Worm (Caenorhabditis elegans): ENCODE data around the gene fbxb-63.

The fbxb-63 gene

DNA sequence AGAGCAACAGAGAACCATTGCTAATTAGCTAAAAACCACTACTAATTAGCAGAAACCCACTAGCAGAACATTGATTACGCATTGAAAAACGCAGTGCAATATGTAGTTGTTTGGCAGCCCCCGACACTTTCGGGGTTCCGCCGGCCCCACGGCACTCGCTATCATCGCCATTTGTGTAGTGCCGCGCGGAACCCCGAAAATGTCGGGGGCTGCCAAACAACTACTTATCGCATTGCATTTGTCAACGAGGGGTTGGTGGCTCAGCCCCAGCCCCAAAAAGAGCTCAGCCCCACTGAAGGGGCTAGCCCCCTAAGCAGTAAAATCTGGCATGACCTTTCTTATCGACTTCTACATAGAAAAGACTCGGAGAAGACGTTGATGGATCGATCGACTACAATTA, 44.1 kb downstream of the fbxb-63 start:
- no peak for TF ChIP-seq pha-4 (tag; optimal IDR thresholded peaks at IDR 0.05)
- TF ChIP-seq Y22D7AL.16 (tag; optimal IDR thresholded peaks at IDR 0.05), result no peak
- no peak for TF ChIP-seq elt-4 (tag; optimal IDR thresholded peaks at IDR 0.05)
- no peak for TF ChIP-seq ceh-31 (tag; optimal IDR thresholded peaks at IDR 0.05)
- TF ChIP-seq hlh-15 (tag; optimal IDR thresholded peaks at IDR 0.05), result no peak
- no peak for TF ChIP-seq unc-42 (tag; optimal IDR thresholded peaks at IDR 0.05)
- TF ChIP-seq K09A11.1 (tag; optimal IDR thresholded peaks at IDR 0.05; ENCODE audit: insufficient read depth), result no peak
- no peak for TF ChIP-seq ceh-19 (GFP tag; optimal IDR thresholded peaks at IDR 0.05)
- TF ChIP-seq tbx-2 (tag; optimal IDR thresholded peaks at IDR 0.05), result no peak

DNA sequence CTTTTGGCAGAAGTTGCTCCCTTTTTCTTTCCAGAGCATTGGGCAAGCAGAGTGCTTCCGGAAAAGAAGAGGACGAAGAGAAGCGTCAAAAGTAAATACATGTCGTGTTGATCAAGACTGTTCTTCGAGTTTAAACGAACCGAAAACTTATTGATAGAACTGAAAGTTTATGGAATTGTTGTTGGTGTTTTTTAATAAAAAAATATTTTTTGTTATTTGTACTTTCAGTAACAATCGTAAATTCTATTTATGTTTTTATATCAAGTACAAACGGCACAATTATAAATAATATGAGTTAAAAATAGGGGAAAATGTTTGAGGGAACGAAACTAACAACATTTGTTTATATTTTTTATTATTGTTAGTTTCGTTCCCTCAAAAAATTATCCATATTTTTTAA, 45.9 kb downstream of the fbxb-63 start, which contains the start of gene F21D9.3:
Gene F21D9.3, minus strand, starts transcription at position 101 of the 400 bp plus-strand sequence.
- TF ChIP-seq ceh-24 (tag; optimal IDR thresholded peaks at IDR 0.05), result no peak
- no peak for TF ChIP-seq pag-3 (tag; optimal IDR thresholded peaks at IDR 0.05; ENCODE audit: borderline replicate concordance)
- no peak for TF ChIP-seq fax-1 (tag; optimal IDR thresholded peaks at IDR 0.05)
- no peak for TF ChIP-seq elt-4 (tag; optimal IDR thresholded peaks at IDR 0.05)
- no peak for TF ChIP-seq ceh-45 (GFP tag; IDR thresholded peaks at IDR 0.05)
- no peak for TF ChIP-seq sox-2 (GFP tag; IDR thresholded peaks at IDR 0.05)
- no peak for TF ChIP-seq ztf-16 (tag; optimal IDR thresholded peaks at IDR 0.05)
- TF ChIP-seq ceh-6 (GFP tag; optimal IDR thresholded peaks at IDR 0.05), result no peak
- TF ChIP-seq ama-1 (optimal IDR thresholded peaks at IDR 0.05), result no peak
- TF ChIP-seq ceh-34 (tag; optimal IDR thresholded peaks at IDR 0.05), result no peak
- TF ChIP-seq hlh-6 (tag; optimal IDR thresholded peaks at IDR 0.05), result no peak

DNA sequence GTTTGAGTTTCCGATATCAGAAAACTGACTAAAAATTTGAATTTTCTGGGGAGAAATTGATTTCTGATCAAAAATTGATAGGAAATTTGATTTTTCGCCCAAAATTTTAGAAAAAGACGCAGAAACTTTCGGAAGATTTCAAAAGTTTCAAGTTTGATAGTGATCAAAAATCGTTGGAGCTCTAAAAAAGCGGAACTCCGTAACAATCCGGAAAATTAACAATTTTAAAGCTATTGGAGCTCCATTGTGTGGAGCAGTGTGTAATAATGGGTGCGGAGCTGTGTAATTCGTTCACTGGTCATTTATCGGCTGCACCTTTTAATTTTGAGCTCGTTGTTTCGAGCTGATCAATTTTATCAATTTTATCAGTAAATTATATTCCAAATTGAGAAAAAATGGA, 50.0 kb downstream of the fbxb-63 start, which contains the start of gene F21D9.4:
Gene F21D9.4, plus strand, starts transcription at position 301 of the 400 bp plus-strand sequence.
- TF ChIP-seq npax-4 (tag; optimal IDR thresholded peaks at IDR 0.05), result no peak
- no peak for TF ChIP-seq hlh-15 (tag; optimal IDR thresholded peaks at IDR 0.05)
- no peak for TF ChIP-seq unc-42 (tag; optimal IDR thresholded peaks at IDR 0.05)
- no peak for TF ChIP-seq hlh-6 (tag; optimal IDR thresholded peaks at IDR 0.05)
- TF ChIP-seq ceh-6 (GFP tag; optimal IDR thresholded peaks at IDR 0.05), result no peak
- TF ChIP-seq ceh-22 (tag; optimal IDR thresholded peaks at IDR 0.05), result no peak
- TF ChIP-seq pros-1 (tag; optimal IDR thresholded peaks at IDR 0.05), result no peak
- no peak for TF ChIP-seq dve-1 (tag; optimal IDR thresholded peaks at IDR 0.05)
- TF ChIP-seq ztf-16 (tag; optimal IDR thresholded peaks at IDR 0.05), result no peak
- no peak for TF ChIP-seq unc-86 (tag; optimal IDR thresholded peaks at IDR 0.05)
